Worm (Caenorhabditis elegans): ENCODE data around the gene rps-11.

Gene rps-11

ce11 chrIV:11602498-11603068 is at the start of gene rps-11:
TSS of gene rps-11 (plus strand) at chrIV:11602641.
- TF ChIP-seq tbx-2 (tag; optimal IDR thresholded peaks at IDR 0.05) (no peak), ztf-4 (tag; optimal IDR thresholded peaks at IDR 0.05) (no peak), ztf-11 (tag; optimal IDR thresholded peaks at IDR 0.05) (no peak), ceh-9 (tag; optimal IDR thresholded peaks at IDR 0.05) (no peak), hmg-11 (tag; optimal IDR thresholded peaks at IDR 0.05) (no peak), nhr-43 (tag; optimal IDR thresholded peaks at IDR 0.05; ENCODE audit: poor library complexity, severe bottlenecking) (no peak), nhr-237 (tag; optimal IDR thresholded peaks at IDR 0.05) (no peak), ceh-16 (tag; optimal IDR thresholded peaks at IDR 0.05) (no peak), nhr-12 (tag; optimal IDR thresholded peaks at IDR 0.05) (no peak), egl-5 (tag; optimal IDR thresholded peaks at IDR 0.05) (no peak), elt-2 (tag; optimal IDR thresholded peaks at IDR 0.05) (no peak), nhr-67 (tag; optimal IDR thresholded peaks at IDR 0.05) (no peak)

DNA sequence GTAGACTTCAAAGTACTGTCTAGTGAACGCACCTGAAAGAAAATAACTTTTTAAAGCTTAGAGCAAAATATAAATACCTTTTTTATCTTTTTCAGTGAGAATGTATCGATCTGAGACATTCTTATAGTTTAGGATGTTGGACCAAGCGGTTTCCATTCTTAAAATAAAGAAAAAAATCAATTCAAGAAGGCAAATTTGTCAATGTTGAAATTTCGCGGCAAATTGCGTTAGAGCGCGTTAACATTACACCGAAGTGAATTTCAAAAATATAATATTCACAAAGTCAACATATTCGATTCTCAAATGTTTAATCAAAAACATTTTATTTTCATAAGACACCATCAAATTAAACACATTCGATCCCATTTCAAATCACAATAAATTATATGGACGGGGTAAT is 40.8 kb upstream of the rps-11 start, which contains the start of gene F12F6.7:
TSS of gene F12F6.7 (minus strand) at position 157 of the 400 bp plus-strand sequence.
- TF ChIP-seq zag-1 (tag; optimal IDR thresholded peaks at IDR 0.05): no peak
- TF ChIP-seq aly-2 (tag; optimal IDR thresholded peaks at IDR 0.05): peak; percentile 79

ce11 chrIV:11563090-11563489 is 39.4 kb upstream of the rps-11 start:
- no peak for TF ChIP-seq nhr-28 (tag; optimal IDR thresholded peaks at IDR 0.05)
- TF ChIP-seq nhr-43 (tag; optimal IDR thresholded peaks at IDR 0.05; ENCODE audit: poor library complexity, severe bottlenecking): no peak
- no peak for TF ChIP-seq lsy-12 (tag; optimal IDR thresholded peaks at IDR 0.05)
- TF ChIP-seq fos-1 (tag; optimal IDR thresholded peaks at IDR 0.05): no peak
- TF ChIP-seq jun-1 (tag; optimal IDR thresholded peaks at IDR 0.05): no peak
- no peak for TF ChIP-seq elt-2 (tag; optimal IDR thresholded peaks at IDR 0.05)
- no peak for TF ChIP-seq unc-39 (tag; optimal IDR thresholded peaks at IDR 0.05)
- TF ChIP-seq nhr-11 (tag; optimal IDR thresholded peaks at IDR 0.05): no peak
- no peak for TF ChIP-seq unc-62 (GFP tag; optimal IDR thresholded peaks at IDR 0.05)
- no peak for TF ChIP-seq egl-5 (tag; optimal IDR thresholded peaks at IDR 0.05)
- TF ChIP-seq skn-1 (tag; optimal IDR thresholded peaks at IDR 0.05): no peak
- TF ChIP-seq nfya-1 (tag; optimal IDR thresholded peaks at IDR 0.05; ENCODE audit: insufficient read depth): no peak
- TF ChIP-seq fkh-2 (tag; optimal IDR thresholded peaks at IDR 0.05): no peak

DNA sequence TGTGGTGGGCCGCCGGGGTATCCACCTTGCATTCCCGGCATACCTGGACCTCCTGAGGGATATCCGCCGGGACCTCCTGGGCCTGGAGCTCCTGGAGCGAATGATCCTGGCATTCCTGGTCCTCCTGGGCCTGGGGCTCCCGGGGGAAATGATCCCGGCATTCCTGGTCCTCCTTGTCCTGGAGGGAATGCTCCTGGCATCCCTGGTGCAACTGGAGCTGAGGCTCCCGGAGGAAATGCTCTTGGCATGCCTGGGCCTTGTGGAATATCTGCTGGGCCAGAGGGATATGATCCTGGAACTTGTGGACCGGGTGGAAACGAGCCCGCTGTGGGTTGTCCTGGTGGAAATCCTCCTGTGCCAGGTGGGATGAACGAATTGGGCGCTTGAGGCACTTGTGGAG is 37.4 kb upstream of the rps-11 start:
- TF ChIP-seq pha-4 (tag; optimal IDR thresholded peaks at IDR 0.05): no peak
- no peak for TF ChIP-seq eor-1 (tag; optimal IDR thresholded peaks at IDR 0.05)
- TF ChIP-seq nhr-23 (tag; optimal IDR thresholded peaks at IDR 0.05): no peak

- TF ChIP-seq nhr-11 (tag; optimal IDR thresholded peaks at IDR 0.05): no peak
- TF ChIP-seq fkh-2 (tag; optimal IDR thresholded peaks at IDR 0.05): no peak
- TF ChIP-seq nhr-67 (tag; optimal IDR thresholded peaks at IDR 0.05): no peak
- TF ChIP-seq aly-2 (tag; optimal IDR thresholded peaks at IDR 0.05): peak; percentile 63
- no peak for TF ChIP-seq nhr-28 (tag; optimal IDR thresholded peaks at IDR 0.05)
- peak; percentile 78 for TF ChIP-seq lin-15B (tag; optimal IDR thresholded peaks at IDR 0.05)
- no peak for TF ChIP-seq nhr-12 (tag; optimal IDR thresholded peaks at IDR 0.05)
- TF ChIP-seq elt-1 (tag; optimal IDR thresholded peaks at IDR 0.05): peak; percentile 40
- TF ChIP-seq ama-1 (optimal IDR thresholded peaks at IDR 0.05): no peak
- peak; percentile 61 for TF ChIP-seq tbx-2 (tag; optimal IDR thresholded peaks at IDR 0.05)
- TF ChIP-seq elt-3 (tag; optimal IDR thresholded peaks at IDR 0.05): peak in 1 of 3 experiments; percentile 67
- TF ChIP-seq unc-62 (GFP tag; optimal IDR thresholded peaks at IDR 0.05): no peak
- peak; percentile 65 for TF ChIP-seq pqm-1 (tag; optimal IDR thresholded peaks at IDR 0.05)
- TF ChIP-seq jun-1 (tag; optimal IDR thresholded peaks at IDR 0.05): peak; percentile 68
- TF ChIP-seq hmg-11 (tag; optimal IDR thresholded peaks at IDR 0.05): peak; percentile 89
- peak; percentile 90 for TF ChIP-seq ceh-82 (tag; optimal IDR thresholded peaks at IDR 0.05)
- TF ChIP-seq ZK546.5 (tag; optimal IDR thresholded peaks at IDR 0.05): no peak
- TF ChIP-seq fos-1 (tag; optimal IDR thresholded peaks at IDR 0.05): peak; percentile 31
- TF ChIP-seq ztf-11 (tag; optimal IDR thresholded peaks at IDR 0.05): no peak
- TF ChIP-seq nhr-43 (tag; optimal IDR thresholded peaks at IDR 0.05; ENCODE audit: poor library complexity, severe bottlenecking): peak; percentile 93
- peak; percentile 89 for TF ChIP-seq lsy-12 (tag; optimal IDR thresholded peaks at IDR 0.05)
- TF ChIP-seq skn-1 (tag; optimal IDR thresholded peaks at IDR 0.05): peak; percentile 86
- TF ChIP-seq sea-2 (GFP tag; optimal IDR thresholded peaks at IDR 0.05): no peak
- TF ChIP-seq fkh-10 (GFP tag; optimal IDR thresholded peaks at IDR 0.05): peak; percentile 47
- TF ChIP-seq snpc-4 (tag; optimal IDR thresholded peaks at IDR 0.05): peak; percentile 67
- TF ChIP-seq mml-1 (tag; optimal IDR thresholded peaks at IDR 0.05): no peak
- no peak for TF ChIP-seq ceh-9 (tag; optimal IDR thresholded peaks at IDR 0.05)
- TF ChIP-seq egl-27 (tag; optimal IDR thresholded peaks at IDR 0.05): no peak
- peak; percentile 15 for TF ChIP-seq zag-1 (tag; optimal IDR thresholded peaks at IDR 0.05)
- peak; percentile 87 for TF ChIP-seq R02D3.7 (tag; optimal IDR thresholded peaks at IDR 0.05)
- no peak for TF ChIP-seq unc-39 (tag; optimal IDR thresholded peaks at IDR 0.05)
- TF ChIP-seq lin-39 (tag; optimal IDR thresholded peaks at IDR 0.05): peak; percentile 88
- peak; percentile 94 for TF ChIP-seq pha-4 (tag; optimal IDR thresholded peaks at IDR 0.05)
- no peak for TF ChIP-seq eor-1 (tag; optimal IDR thresholded peaks at IDR 0.05)
- no peak for TF ChIP-seq nhr-237 (tag; optimal IDR thresholded peaks at IDR 0.05)
- peak; percentile 93 for TF ChIP-seq nhr-23 (tag; optimal IDR thresholded peaks at IDR 0.05)
- TF ChIP-seq ceh-28 (tag; optimal IDR thresholded peaks at IDR 0.05): peak; percentile 78
Measured at ce11 chrIV:11566146-11566545, 36.3 kb upstream of the rps-11 start, which contains the start of gene sec-24.1. TSS of gene sec-24.1 (minus strand) at chrIV:11566194.
